Worm (Caenorhabditis elegans): ENCODE data around the gene srbc-27.
"Not testable (repeated sequence)": the region's sequence is repeated elsewhere in the genome, so short reads cannot be mapped to it uniquely, and the experiment has no call there.

Gene srbc-27

ce11 chrV:17430903-17431302 is at the start of gene srbc-27:
TSS of gene srbc-27 (plus strand) at chrV:17431203.
- TF ChIP-seq aly-1 (tag; optimal IDR thresholded peaks at IDR 0.05) (no peak), hnd-1 (tag; optimal IDR thresholded peaks at IDR 0.05) (no peak), B0310.2 (tag; optimal IDR thresholded peaks at IDR 0.05) (no peak), scrt-1 (GFP tag; IDR thresholded peaks at IDR 0.05) (no peak), hmg-4 (GFP tag; optimal IDR thresholded peaks at IDR 0.05) (no peak), pes-1 (GFP tag; IDR thresholded peaks at IDR 0.05) (no peak), ama-1 (optimal IDR thresholded peaks at IDR 0.05) (no peak), ets-7 (tag; optimal IDR thresholded peaks at IDR 0.05) (no peak), tbx-37 (GFP tag; conservative IDR thresholded peaks at IDR 0.05) (no peak), F13C5.2 (tag; optimal IDR thresholded peaks at IDR 0.05) (no peak), hmbx-1 (tag; optimal IDR thresholded peaks at IDR 0.05) (no peak), ceh-13 (GFP tag; optimal IDR thresholded peaks at IDR 0.05) (no peak), tbx-11 (GFP tag; IDR thresholded peaks at IDR 0.05) (no peak), sea-1 (GFP tag; conservative IDR thresholded peaks at IDR 0.05) (no peak), tra-4 (tag; optimal IDR thresholded peaks at IDR 0.05) (no peak), ceh-36 (tag; optimal IDR thresholded peaks at IDR 0.05) (no peak)

ce11 chrV:17395374-17395773 is 35.6 kb upstream of the srbc-27 start, which contains the start of gene srh-120:
TSS of gene srh-120 (plus strand) at chrV:17395674.
- TF ChIP-seq aly-1 (tag; optimal IDR thresholded peaks at IDR 0.05) (no peak), flt-1 (GFP tag; IDR thresholded peaks at IDR 0.05) (no peak), ets-7 (tag; optimal IDR thresholded peaks at IDR 0.05) (no peak), B0310.2 (tag; optimal IDR thresholded peaks at IDR 0.05) (no peak), scrt-1 (GFP tag; IDR thresholded peaks at IDR 0.05) (no peak), hmbx-1 (tag; optimal IDR thresholded peaks at IDR 0.05) (no peak), ama-1 (optimal IDR thresholded peaks at IDR 0.05) (no peak), tbx-11 (GFP tag; IDR thresholded peaks at IDR 0.05) (no peak), hnd-1 (tag; optimal IDR thresholded peaks at IDR 0.05) (no peak), tra-4 (tag; optimal IDR thresholded peaks at IDR 0.05) (no peak), ceh-13 (GFP tag; optimal IDR thresholded peaks at IDR 0.05) (no peak), hmg-4 (GFP tag; optimal IDR thresholded peaks at IDR 0.05) (no peak)

- not testable (repeated sequence) for TF ChIP-seq hnd-1 (tag; optimal IDR thresholded peaks at IDR 0.05); tbx-11 (GFP tag; IDR thresholded peaks at IDR 0.05); sea-1 (GFP tag; conservative IDR thresholded peaks at IDR 0.05)
Measured at ce11 chrV:17409955-17410354, 21.0 kb upstream of the srbc-27 start, which contains the start of gene srh-132. TSS of gene srh-132 (plus strand) at chrV:17410255.

ce11 chrV:17414951-17415350 is 16.1 kb upstream of the srbc-27 start, which contains the start of gene T27C5.12:
TSS of gene T27C5.12 (plus strand) at chrV:17415251.
- no peak for TF ChIP-seq pes-1 (GFP tag; IDR thresholded peaks at IDR 0.05)
- TF ChIP-seq hmbx-1 (tag; optimal IDR thresholded peaks at IDR 0.05): no peak
- TF ChIP-seq ama-1 (optimal IDR thresholded peaks at IDR 0.05): no peak
- TF ChIP-seq aly-1 (tag; optimal IDR thresholded peaks at IDR 0.05): no peak
- no peak for TF ChIP-seq F13C5.2 (tag; optimal IDR thresholded peaks at IDR 0.05)
- no peak for TF ChIP-seq ceh-13 (GFP tag; optimal IDR thresholded peaks at IDR 0.05)
- TF ChIP-seq ceh-36 (tag; optimal IDR thresholded peaks at IDR 0.05): no peak
- TF ChIP-seq ets-7 (tag; optimal IDR thresholded peaks at IDR 0.05): no peak
- no peak for TF ChIP-seq sea-1 (GFP tag; conservative IDR thresholded peaks at IDR 0.05)
- TF ChIP-seq hnd-1 (tag; optimal IDR thresholded peaks at IDR 0.05): no peak
- no peak for TF ChIP-seq hmg-4 (GFP tag; optimal IDR thresholded peaks at IDR 0.05)
- no peak for TF ChIP-seq tbx-11 (GFP tag; IDR thresholded peaks at IDR 0.05)
- TF ChIP-seq tbx-37 (GFP tag; conservative IDR thresholded peaks at IDR 0.05): no peak
- no peak for TF ChIP-seq flt-1 (GFP tag; IDR thresholded peaks at IDR 0.05)
- TF ChIP-seq tra-4 (tag; optimal IDR thresholded peaks at IDR 0.05): no peak
- TF ChIP-seq B0310.2 (tag; optimal IDR thresholded peaks at IDR 0.05): no peak
- TF ChIP-seq scrt-1 (GFP tag; IDR thresholded peaks at IDR 0.05): no peak

ce11 chrV:17416833-17417232 is 14.2 kb upstream of the srbc-27 start, which contains the start of gene clc-21:
TSS of gene clc-21 (plus strand) at chrV:17417133.
- no peak for TF ChIP-seq tra-4 (tag; optimal IDR thresholded peaks at IDR 0.05)
- no peak for TF ChIP-seq aly-1 (tag; optimal IDR thresholded peaks at IDR 0.05)
- TF ChIP-seq flt-1 (GFP tag; IDR thresholded peaks at IDR 0.05): no peak
- TF ChIP-seq F13C5.2 (tag; optimal IDR thresholded peaks at IDR 0.05): no peak
- no peak for TF ChIP-seq ceh-13 (GFP tag; optimal IDR thresholded peaks at IDR 0.05)
- TF ChIP-seq hmg-4 (GFP tag; optimal IDR thresholded peaks at IDR 0.05): no peak
- no peak for TF ChIP-seq ceh-36 (tag; optimal IDR thresholded peaks at IDR 0.05)
- TF ChIP-seq ets-7 (tag; optimal IDR thresholded peaks at IDR 0.05): no peak
- no peak for TF ChIP-seq tbx-37 (GFP tag; conservative IDR thresholded peaks at IDR 0.05)
- no peak for TF ChIP-seq hmbx-1 (tag; optimal IDR thresholded peaks at IDR 0.05)
- no peak for TF ChIP-seq tbx-11 (GFP tag; IDR thresholded peaks at IDR 0.05)
- no peak for TF ChIP-seq sea-1 (GFP tag; conservative IDR thresholded peaks at IDR 0.05)
- no peak for TF ChIP-seq ama-1 (optimal IDR thresholded peaks at IDR 0.05)
- TF ChIP-seq B0310.2 (tag; optimal IDR thresholded peaks at IDR 0.05): no peak

- TF ChIP-seq hmbx-1 (tag; optimal IDR thresholded peaks at IDR 0.05): no peak
- TF ChIP-seq ceh-13 (GFP tag; optimal IDR thresholded peaks at IDR 0.05): no peak
- no peak for TF ChIP-seq tra-4 (tag; optimal IDR thresholded peaks at IDR 0.05)
- no peak for TF ChIP-seq B0310.2 (tag; optimal IDR thresholded peaks at IDR 0.05)
- TF ChIP-seq scrt-1 (GFP tag; IDR thresholded peaks at IDR 0.05): no peak
- TF ChIP-seq ceh-36 (tag; optimal IDR thresholded peaks at IDR 0.05): no peak
- TF ChIP-seq tbx-37 (GFP tag; conservative IDR thresholded peaks at IDR 0.05): no peak
- no peak for TF ChIP-seq ama-1 (optimal IDR thresholded peaks at IDR 0.05)
- TF ChIP-seq F13C5.2 (tag; optimal IDR thresholded peaks at IDR 0.05): no peak
- no peak for TF ChIP-seq ets-7 (tag; optimal IDR thresholded peaks at IDR 0.05)
- TF ChIP-seq hnd-1 (tag; optimal IDR thresholded peaks at IDR 0.05): no peak
- no peak for TF ChIP-seq sea-1 (GFP tag; conservative IDR thresholded peaks at IDR 0.05)
- TF ChIP-seq tbx-11 (GFP tag; IDR thresholded peaks at IDR 0.05): no peak
Measured at ce11 chrV:17429262-17429661, 1.7 kb upstream of the srbc-27 start.

- TF ChIP-seq tbx-11 (GFP tag; IDR thresholded peaks at IDR 0.05) (no peak), ceh-13 (GFP tag; optimal IDR thresholded peaks at IDR 0.05) (no peak), ama-1 (optimal IDR thresholded peaks at IDR 0.05) (no peak), hnd-1 (tag; optimal IDR thresholded peaks at IDR 0.05) (no peak), ceh-36 (tag; optimal IDR thresholded peaks at IDR 0.05) (no peak), flt-1 (GFP tag; IDR thresholded peaks at IDR 0.05) (no peak)
Measured at ce11 chrV:17430066-17430465, 937 bp upstream of the srbc-27 start, which contains the start of gene T27C5.10. TSS of gene T27C5.10 (minus strand) at chrV:17430166.
